Fruit fly (Drosophila melanogaster) whole organism, embryonic: Measurements from ENCODE around the gene BBIP1.

Experiments
- Awh ChIP-seq: fragments of 200-800 bp; sonication (Bioruptor generic); IDR thresholded peaks from 2 replicates; pipeline ENCODE4, ENCODE4 v1.3.6; 2022; ENCODE audit warnings: missing biosample characterization, missing genetic modification characterization
- Bteb2 ChIP-seq: fragments of 200-800 bp; sonication (Bioruptor generic); optimal IDR thresholded peaks from 2 replicates; lab custom pipeline; 2016; ENCODE audit warnings: missing biosample characterization, missing genetic modification characterization
- CG10147 ChIP-seq: fragments of 200-800 bp; sonication (Bioruptor generic); optimal IDR thresholded peaks from 2 replicates; lab custom pipeline; 2019; ENCODE audit warnings: missing biosample characterization, mild to moderate bottlenecking, missing genetic modification characterization, moderate library complexity
- CG12219 ChIP-seq: fragments of 200-800 bp; sonication (Bioruptor generic); optimal IDR thresholded peaks from 3 replicates; lab custom pipeline; 2018; ENCODE audit warnings: missing biosample characterization, mild to moderate bottlenecking, missing genetic modification characterization
- CG17328 ChIP-seq: fragments of 200-800 bp; sonication (Bioruptor generic); IDR thresholded peaks from 2 replicates; pipeline ENCODE4 v1.3.6; 2022; ENCODE audit warnings: missing biosample characterization, missing genetic modification characterization
- CG17385 ChIP-seq: fragments of 200-800 bp; sonication (Bioruptor generic); optimal IDR thresholded peaks from 3 replicates; lab custom pipeline; 2018; ENCODE audit warnings: missing biosample characterization, mild to moderate bottlenecking, missing genetic modification characterization
- CG17829 ChIP-seq: fragments of 200-800 bp; optimal IDR thresholded peaks from 2 replicates; lab custom pipeline; 2019; ENCODE audit warnings: missing biosample characterization, mild to moderate bottlenecking, missing genetic modification characterization, moderate library complexity
- CG18599 ChIP-seq: fragments of 200-800 bp; sonication (Bioruptor generic); optimal IDR thresholded peaks from 3 replicates; lab custom pipeline; 2017; ENCODE audit warnings: missing biosample characterization, missing genetic modification characterization, mild to moderate bottlenecking, moderate library complexity, missing genetic modification reagents
- CG32532 ChIP-seq: fragments of 200-800 bp; sonication (Bioruptor generic); IDR thresholded peaks from 2 replicates; pipeline ENCODE4 v1.3.6; 2022; ENCODE audit warnings: missing biosample characterization, missing genetic modification characterization
- CG42726 ChIP-seq: fragments of 200-800 bp; sonication (Bioruptor generic); IDR thresholded peaks from 2 replicates; pipeline ENCODE4 v1.3.6; 2022; ENCODE audit warnings: missing biosample characterization, missing genetic modification characterization; ENCODE audit not compliant: partially characterized antibody
- CG5180 ChIP-seq: fragments of 200-800 bp; sonication (Bioruptor generic); optimal IDR thresholded peaks from 3 replicates; lab custom pipeline; 2017; ENCODE audit warnings: missing biosample characterization, missing genetic modification characterization, mild to moderate bottlenecking, moderate library complexity, missing genetic modification reagents
- CG6175 ChIP-seq: fragments of 200-800 bp; sonication (Bioruptor generic); IDR thresholded peaks from 3 replicates; pipeline ENCODE4 v1.3.6; 2022; ENCODE audit warnings: missing biosample characterization, missing genetic modification characterization
- CG6765 ChIP-seq: fragments of 200-800 bp; sonication (Bioruptor generic); optimal IDR thresholded peaks from 3 replicates; lab custom pipeline; 2017; ENCODE audit warnings: missing biosample characterization, mild to moderate bottlenecking, missing genetic modification characterization
- CG7271 ChIP-seq: fragments of 200-800 bp; sonication (Bioruptor generic); optimal IDR thresholded peaks from 2 replicates; lab custom pipeline; 2018; ENCODE audit warnings: missing biosample characterization, mild to moderate bottlenecking, missing genetic modification characterization, moderate library complexity
- CG7372 ChIP-seq: fragments of 200-800 bp; sonication (Bioruptor generic); IDR thresholded peaks from 2 replicates; pipeline ENCODE4 v1.3.6; 2022; ENCODE audit warnings: missing biosample characterization, missing genetic modification characterization
- CG8089 ChIP-seq: fragments of 200-800 bp; sonication (Bioruptor generic); optimal IDR thresholded peaks from 3 replicates; lab custom pipeline; 2016; ENCODE audit warnings: missing biosample characterization, missing genetic modification characterization
- Doc2 ChIP-seq: fragments of 200-800 bp; sonication (Bioruptor generic); IDR thresholded peaks from 2 replicates; pipeline ENCODE4 v1.3.6; 2022; ENCODE audit warnings: missing biosample characterization, missing genetic modification characterization
- E2f1 ChIP-seq: fragments of 200-800 bp; sonication (Bioruptor generic); IDR thresholded peaks from 2 replicates; pipeline ENCODE4 v1.3.6; 2022; ENCODE audit warnings: missing biosample characterization, missing genetic modification characterization
- H2.0 ChIP-seq: fragments of 200-800 bp; sonication (Bioruptor generic); IDR thresholded peaks from 2 replicates; pipeline ENCODE4 v1.3.6; 2022; ENCODE audit warnings: missing biosample characterization, missing genetic modification characterization
- Hmr ChIP-seq: fragments of 200-800 bp; sonication (Bioruptor generic); optimal IDR thresholded peaks from 3 replicates; lab custom pipeline; 2017; ENCODE audit warnings: mild to moderate bottlenecking, missing biosample characterization, missing genetic modification reagents, missing genetic modification characterization
- Hr39 ChIP-seq: fragments of >200 bp; optimal IDR thresholded peaks from 2 replicates; lab custom pipeline; 2017
- Mrtf ChIP-seq: fragments of 200-800 bp; sonication (Bioruptor generic); IDR thresholded peaks from 3 replicates; pipeline ENCODE4 v1.3.6; 2022; ENCODE audit warnings: missing biosample characterization, missing genetic modification characterization
- Oli ChIP-seq: fragments of 200-800 bp; sonication (Bioruptor generic); optimal IDR thresholded peaks from 2 replicates; lab custom pipeline; 2018; ENCODE audit warnings: missing biosample characterization, mild to moderate bottlenecking, missing genetic modification characterization, moderate library complexity
- Sry-β ChIP-seq: fragments of 200-800 bp; sonication (Bioruptor generic); optimal IDR thresholded peaks from 2 replicates; lab custom pipeline; 2018; ENCODE audit warnings: missing biosample characterization, mild to moderate bottlenecking, missing genetic modification characterization, moderate library complexity
- Stat92E ChIP-seq, 3 experiments: fragments of >200 bp in 2 of 3; fragments of 200-800 bp in 1 of 3; sonication (Bioruptor generic) in 1 of 3; optimal IDR thresholded peaks; 2 replicates each; lab custom pipeline; 2017 to 2019; ENCODE audit warnings: missing biosample characterization in 3 of 3, missing genetic modification characterization in 3 of 3, mild to moderate bottlenecking in 1 of 3, moderate library complexity in 1 of 3
- abd-A ChIP-seq: fragments of 200-800 bp; sonication (Bioruptor generic); optimal IDR thresholded peaks from 3 replicates; lab custom pipeline; 2019; ENCODE audit warnings: missing biosample characterization, mild to moderate bottlenecking, missing genetic modification characterization, moderate library complexity
- al ChIP-seq: fragments of 200-800 bp; sonication (Bioruptor generic); IDR thresholded peaks from 2 replicates; pipeline ENCODE4 v1.3.6; 2022; ENCODE audit warnings: missing biosample characterization, missing genetic modification characterization
- ase ChIP-seq: fragments of 200-800 bp; sonication (Bioruptor generic); IDR thresholded peaks from 3 replicates; pipeline ENCODE4 v1.3.6; 2022; ENCODE audit warnings: missing biosample characterization, missing genetic modification characterization
- cato ChIP-seq: fragments of 200-800 bp; sonication (Bioruptor generic); optimal IDR thresholded peaks from 2 replicates; lab custom pipeline; 2016; ENCODE audit warnings: missing biosample characterization, missing genetic modification characterization, borderline replicate concordance
- croc ChIP-seq: fragments of 200-800 bp; sonication (Bioruptor generic); conservative IDR thresholded peaks from 3 replicates; pipeline ENCODE4 v1.3.6; 2022; ENCODE audit warnings: missing biosample characterization, missing genetic modification characterization
- crp ChIP-seq, 2 experiments: fragments of 200-800 bp; sonication (Bioruptor generic); optimal IDR thresholded peaks; 2 replicates in 1 of 2; 3 replicates in 1 of 2; lab custom pipeline; 2017; ENCODE audit warnings: missing biosample characterization in 2 of 2, missing genetic modification characterization in 2 of 2, mild to moderate bottlenecking in 1 of 2, moderate library complexity in 1 of 2
- eve ChIP-seq, 2 experiments: fragments of >200 bp; optimal IDR thresholded peaks; 2 replicates each; lab custom pipeline; 2017; ENCODE audit warnings: missing biosample characterization in 2 of 2, missing genetic modification characterization in 2 of 2
- fd3F ChIP-seq: fragments of 200-800 bp; sonication (Bioruptor generic); optimal IDR thresholded peaks from 2 replicates; lab custom pipeline; 2018; ENCODE audit warnings: missing biosample characterization, mild to moderate bottlenecking, missing genetic modification characterization, moderate library complexity
- gcm2 ChIP-seq: fragments of 200-800 bp; sonication (Bioruptor generic); optimal IDR thresholded peaks from 2 replicates; lab custom pipeline; 2016; ENCODE audit warnings: missing biosample characterization, missing genetic modification characterization
- gro ChIP-seq: fragments of 200-800 bp; sonication (Bioruptor generic); optimal IDR thresholded peaks from 2 replicates; lab custom pipeline; 2016; ENCODE audit warnings: missing biosample characterization, missing genetic modification characterization
- ham ChIP-seq: fragments of 200-800 bp; sonication (Bioruptor generic); IDR thresholded peaks from 2 replicates; pipeline ENCODE4 v1.3.6; 2022; ENCODE audit warnings: missing biosample characterization, missing genetic modification characterization
- ind ChIP-seq: fragments of 200-800 bp; sonication (Bioruptor generic); optimal IDR thresholded peaks from 3 replicates; lab custom pipeline; 2016; ENCODE audit warnings: missing biosample characterization, missing genetic modification characterization
- jigr1 ChIP-seq: fragments of 200-800 bp; sonication (Bioruptor generic); IDR thresholded peaks from 3 replicates; pipeline ENCODE4 v1.3.6; 2022; ENCODE audit warnings: missing biosample characterization, missing genetic modification characterization
- knrl ChIP-seq: fragments of 200-800 bp; sonication (Bioruptor generic); IDR thresholded peaks from 3 replicates; pipeline ENCODE4 v1.3.6; 2022; ENCODE audit warnings: missing biosample characterization, missing genetic modification characterization; ENCODE audit not compliant: partially characterized antibody
- lmd ChIP-seq: fragments of 200-800 bp; sonication (Bioruptor generic); IDR thresholded peaks from 2 replicates; pipeline ENCODE4 v1.3.6; 2022; ENCODE audit warnings: missing biosample characterization, missing genetic modification characterization
- lov ChIP-seq, 2 experiments: fragments of 200-800 bp in 1 of 2; fragments of >200 bp in 1 of 2; sonication (Bioruptor generic) in 1 of 2; IDR thresholded peaks in 1 of 2; optimal IDR thresholded peaks in 1 of 2; 2 replicates in 1 of 2; 3 replicates in 1 of 2; pipeline versions ENCODE4 v1.3.6 to Lab custom; 2017 to 2022; ENCODE audit warnings: missing biosample characterization in 1 of 2, missing genetic modification characterization in 1 of 2
- nmo ChIP-seq: fragments of 200-800 bp; sonication (Bioruptor generic); optimal IDR thresholded peaks from 2 replicates; lab custom pipeline; 2018; ENCODE audit warnings: missing biosample characterization, mild to moderate bottlenecking, missing genetic modification characterization, moderate library complexity
- pho ChIP-seq: fragments of 200-800 bp; sonication (Bioruptor generic); optimal IDR thresholded peaks from 2 replicates; lab custom pipeline; 2016; ENCODE audit warnings: missing biosample characterization, missing genetic modification characterization
- pzg ChIP-seq: fragments of 200-800 bp; sonication (Bioruptor generic); optimal IDR thresholded peaks from 3 replicates; lab custom pipeline; 2018; ENCODE audit warnings: missing biosample characterization, mild to moderate bottlenecking, missing genetic modification characterization, moderate library complexity
- run ChIP-seq: fragments of 200-800 bp; sonication (Bioruptor generic); optimal IDR thresholded peaks from 3 replicates; lab custom pipeline; 2018; ENCODE audit warnings: missing biosample characterization, mild to moderate bottlenecking, missing genetic modification characterization
- shn ChIP-seq: fragments of 200-800 bp; sonication (Bioruptor generic); optimal IDR thresholded peaks from 3 replicates; lab custom pipeline; 2016; ENCODE audit warnings: missing biosample characterization, missing genetic modification characterization
- slbo ChIP-seq: fragments of 200-800 bp; sonication (Bioruptor generic); IDR thresholded peaks from 2 replicates; pipeline ENCODE4 v1.3.6; 2022; ENCODE audit warnings: missing biosample characterization, missing genetic modification characterization
- zfh2 ChIP-seq: fragments of 200-800 bp; sonication (Bioruptor generic); optimal IDR thresholded peaks from 2 replicates; lab custom pipeline; 2016; ENCODE audit warnings: missing biosample characterization, missing genetic modification characterization

The BBIP1 gene

dm6 chr3R:9430344-9431253 lies 26.4 kb downstream of the BBIP1 start (continued):
- TF ChIP-seq pho (GFP tag; lab: Kevin White, UChicago) (peak; percentile 12), jigr1 (no peak), Awh (GFP tag; lab: Robert Waterston, UW) (0 out of 2 replicates have a peak, but pooled peaks have one; percentile 46), lmd (GFP tag; lab: Robert Waterston, UW) (peak; percentile 47; the same call in 1 of the 2 replicates), Mrtf (0 out of 3 replicates have a peak, but pooled peaks have one; percentile 31), gro (GFP tag; lab: Kevin White, UChicago) (no peak), Hr39 (lab: Kevin White, UChicago) (no peak), knrl (no peak), Stat92E (GFP tag; optimal IDR thresholded peaks at IDR 0.05; lab: Kevin White, UChicago) (no peak), fd3F (GFP tag; lab: Kevin White, UChicago) (peak; percentile 52), croc (GFP tag; lab: Robert Waterston, UW) (no peak), pzg (GFP tag; lab: Kevin White, UChicago) (no peak), CG42726 (GFP tag; lab: Robert Waterston, UW) (no peak), CG12219 (GFP tag; lab: Kevin White, UChicago) (peak; percentile 27), CG17829 (tag; lab: Kevin White, UChicago) (peak; percentile 30), eve (GFP tag; optimal IDR thresholded peaks at IDR 0.05; lab: Kevin White, UChicago) (peak in 1 of 2 experiments; percentile 67), ham (GFP tag; lab: Robert Waterston, UW) (no peak), CG32532 (GFP tag; lab: Robert Waterston, UW) (peak; percentile 56; the same call in 1 of the 2 replicates), al (peak; percentile 43; the same call in 1 of the 2 replicates), Oli (peak; percentile 52), CG5180 (GFP tag; lab: Kevin White, UChicago) (no peak), ind (GFP tag; lab: Kevin White, UChicago) (peak; percentile 1), crp (GFP tag; optimal IDR thresholded peaks at IDR 0.05; lab: Kevin White, UChicago) (no peak), cato (no peak), CG10147 (GFP tag; lab: Kevin White, UChicago) (no peak), slbo (GFP tag; lab: Robert Waterston, UW) (peak; percentile 48; the same call in 1 of the 2 replicates), abd-A (peak; percentile 86), CG6175 (no peak; the same call in 2 of the 3 replicates), lov (optimal IDR thresholded peaks at IDR 0.05; lab: Kevin White, UChicago) (no peak), lov (GFP tag; IDR thresholded peaks at IDR 0.05; lab: Robert Waterston, UW) (no peak), CG17328 (GFP tag; lab: Robert Waterston, UW) (no peak), CG6765 (GFP tag; lab: Kevin White, UChicago) (no peak), gcm2 (GFP tag; lab: Kevin White, UChicago) (no peak), E2f1 (0 out of 2 replicates have a peak, but pooled peaks have one; percentile 20), shn (GFP tag; lab: Kevin White, UChicago) (no peak), H2.0 (GFP tag; lab: Robert Waterston, UW) (no peak), Bteb2 (GFP tag; lab: Kevin White, UChicago) (peak; percentile 21), Doc2 (GFP tag; lab: Robert Waterston, UW) (no peak), CG17385 (GFP tag; lab: Kevin White, UChicago) (peak; percentile 40), Hmr (peak; percentile 63), zfh2 (peak; percentile 4), nmo (GFP tag; lab: Kevin White, UChicago) (peak; percentile 5), CG18599 (GFP tag; lab: Kevin White, UChicago) (peak; percentile 50), Sry-β (GFP tag; lab: Kevin White, UChicago) (no peak), CG7271 (no peak), CG7372 (GFP tag; lab: Robert Waterston, UW) (no peak), run (tag; lab: Kevin White, UChicago) (no peak), ase (GFP tag; lab: Robert Waterston, UW) (no peak), CG8089 (GFP tag; lab: Kevin White, UChicago) (no peak)
